Fruit fly (Drosophila melanogaster) whole organism, embryonic: Measurements from ENCODE around the gene CG12645.
A peak's percentile ranks its signal among the peaks of the same experiment; 100 is the strongest.

Experiments used
- Atf6 ChIP-seq: fragments of 200-800 bp; sonication (Bioruptor generic); IDR thresholded peaks from 2 replicates; pipeline ENCODE4 v1.3.6; 2022; ENCODE audit warnings: missing biosample characterization, missing genetic modification characterization
- CG10543 ChIP-seq: fragments of 200-800 bp; sonication (Bioruptor generic); optimal IDR thresholded peaks from 3 replicates; lab custom pipeline; 2017; ENCODE audit warnings: missing biosample characterization, mild to moderate bottlenecking, missing genetic modification characterization, moderate library complexity
- CG30431 ChIP-seq: fragments of 200-800 bp; sonication (Bioruptor generic); optimal IDR thresholded peaks from 2 replicates; lab custom pipeline; 2017; ENCODE audit warnings: missing biosample characterization, missing genetic modification characterization
- H2.0 ChIP-seq: fragments of 200-800 bp; sonication (Bioruptor generic); IDR thresholded peaks from 2 replicates; pipeline ENCODE4 v1.3.6; 2022; ENCODE audit warnings: missing biosample characterization, missing genetic modification characterization
- Sin3A ChIP-seq: fragments of >200 bp; optimal IDR thresholded peaks from 2 replicates; lab custom pipeline; 2018
- Sox102F ChIP-seq: fragments of 200-800 bp; sonication (Bioruptor generic); optimal IDR thresholded peaks from 2 replicates; lab custom pipeline; 2018; ENCODE audit warnings: missing biosample characterization, mild to moderate bottlenecking, missing genetic modification characterization, moderate library complexity
- Trl ChIP-seq, 3 experiments: fragments of >200 bp in 2 of 3; fragments of 200-800 bp in 1 of 3; sonication (Bioruptor generic) in 1 of 3; optimal IDR thresholded peaks; 2 replicates in 1 of 3; 3 replicates in 2 of 3; lab custom pipeline; 2016 to 2017; ENCODE audit warnings: missing biosample characterization in 1 of 3, missing genetic modification characterization in 1 of 3
- YL-1 ChIP-seq: fragments of 200-800 bp; sonication (Bioruptor generic); optimal IDR thresholded peaks from 3 replicates; lab custom pipeline; 2017; ENCODE audit warnings: missing biosample characterization, mild to moderate bottlenecking, missing genetic modification characterization
- dmrt11E ChIP-seq: fragments of 200-800 bp; sonication (Bioruptor generic); optimal IDR thresholded peaks from 3 replicates; lab custom pipeline; 2018; ENCODE audit warnings: missing biosample characterization, mild to moderate bottlenecking, missing genetic modification characterization, moderate library complexity
- ranshi ChIP-seq: fragments of 200-800 bp; sonication (Bioruptor generic); IDR thresholded peaks from 2 replicates; pipeline ENCODE4 v1.3.6; 2022; ENCODE audit warnings: missing biosample characterization, missing genetic modification characterization

- no peak for TF ChIP-seq CG10543 (GFP tag; lab: Kevin White, UChicago)
- no peak for TF ChIP-seq dmrt11E (tag; lab: Kevin White, UChicago)
- TF ChIP-seq Trl (optimal IDR thresholded peaks at IDR 0.05; lab: Kevin White, UChicago) = no peak
- TF ChIP-seq Trl (GFP tag; optimal IDR thresholded peaks at IDR 0.05; lab: Kevin White, UChicago) = peak; percentile 47
- no peak for TF ChIP-seq YL-1 (GFP tag; lab: Kevin White, UChicago)
- peak; percentile 40; the same call in 1 of the 2 replicates for TF ChIP-seq H2.0
- TF ChIP-seq ranshi (GFP tag; lab: Robert Waterston, UW) = peak; percentile 53; the same call in 1 of the 2 replicates
- TF ChIP-seq Atf6 (GFP tag; lab: Robert Waterston, UW) = peak; percentile 84
- peak; percentile 14 for TF ChIP-seq Sox102F (GFP tag; lab: Kevin White, UChicago)
- no peak for TF ChIP-seq CG30431
- TF ChIP-seq Sin3A (lab: Kevin White, UChicago) = no peak
Observed at dm6 chrX:10184355-10185058, 31.1 kb downstream of the CG12645 start.
